Worm (Caenorhabditis elegans): ENCODE results near the gene C16A3.5.

ce11 chrIII:6422721-6423120, 42.1 kb downstream of the C16A3.5 start:
- TF ChIP-seq hmg-1.2 (GFP tag; IDR thresholded peaks at IDR 0.05) (no peak), ceh-79 (tag; optimal IDR thresholded peaks at IDR 0.05) (no peak), repo-1 (tag; optimal IDR thresholded peaks at IDR 0.05) (no peak)
